Worm (Caenorhabditis elegans) whole organism, mixed stage, embryonic: ENCODE data around the gene Y55D5A.1.
A peak's percentile ranks its signal among the peaks of the same experiment; 100 is the strongest.

Experiments used
- blmp-1 ChIP-seq: fragments of 150-350 bp; optimal IDR thresholded peaks from 2 replicates; lab custom pipeline; 2014; ENCODE audit warnings: missing biosample characterization, missing genetic modification characterization
- ceh-43 ChIP-seq: fragments of 200-800 bp; sonication (Bioruptor generic); optimal IDR thresholded peaks from 2 replicates; lab custom pipeline; 2018; ENCODE audit warnings: mild to moderate bottlenecking, missing genetic modification characterization, moderate library complexity, missing compliant biosample characterization
- ceh-83 ChIP-seq: fragments of 200-800 bp; sonication (Bioruptor generic); optimal IDR thresholded peaks from 2 replicates; lab custom pipeline; 2018; ENCODE audit warnings: mild to moderate bottlenecking, missing genetic modification characterization, missing compliant biosample characterization
- ces-1 ChIP-seq: fragments of 150-350 bp; optimal IDR thresholded peaks from 2 replicates; lab custom pipeline; 2014; ENCODE audit warnings: missing biosample characterization, missing genetic modification reagents, missing genetic modification characterization
- cnd-1 ChIP-seq: fragments of 200-800 bp; sonication (Bioruptor generic); optimal IDR thresholded peaks from 2 replicates; lab custom pipeline; 2018; ENCODE audit warnings: mild to moderate bottlenecking, missing genetic modification characterization, missing compliant biosample characterization
- drap-1 ChIP-seq: fragments of 200-800 bp; sonication (Bioruptor generic); optimal IDR thresholded peaks from 3 replicates; lab custom pipeline; 2018; ENCODE audit warnings: mild to moderate bottlenecking, missing genetic modification characterization, missing compliant biosample characterization
- elt-1 ChIP-seq: sonication (generic microtip); optimal IDR thresholded peaks from 2 replicates; lab custom pipeline; 2017; ENCODE audit warnings: missing genetic modification characterization, mild to moderate bottlenecking, missing compliant biosample characterization, antibody characterized with exemption, moderate library complexity, borderline replicate concordance; ENCODE audit not compliant: insufficient read depth
- elt-3 ChIP-seq: fragments of 150-350 bp; optimal IDR thresholded peaks from 2 replicates; lab custom pipeline; 2014; ENCODE audit warnings: missing biosample characterization, missing genetic modification characterization
- hlh-1 ChIP-seq: fragments of 150-350 bp; optimal IDR thresholded peaks from 2 replicates; lab custom pipeline; 2014; ENCODE audit warnings: missing biosample characterization, missing genetic modification reagents, missing genetic modification characterization
- mab-5 ChIP-seq: fragments of 150-350 bp; optimal IDR thresholded peaks from 2 replicates; lab custom pipeline; 2014; ENCODE audit warnings: missing biosample characterization, missing genetic modification characterization
- mep-1 ChIP-seq: fragments of 150-350 bp; optimal IDR thresholded peaks from 2 replicates; lab custom pipeline; 2017; ENCODE audit warnings: missing biosample characterization, missing genetic modification reagents, missing genetic modification characterization, inconsistent platforms
- mls-2 ChIP-seq: sonication (generic microtip); optimal IDR thresholded peaks from 2 replicates; lab custom pipeline; 2016; ENCODE audit warnings: mild to moderate bottlenecking, missing genetic modification characterization, moderate library complexity, missing compliant biosample characterization
- nhr-12 ChIP-seq: fragments of 150-350 bp; optimal IDR thresholded peaks from 2 replicates; lab custom pipeline; 2014; ENCODE audit warnings: missing biosample characterization, missing genetic modification characterization
- nhr-237 ChIP-seq: fragments of 150-350 bp; optimal IDR thresholded peaks from 2 replicates; lab custom pipeline; 2014; ENCODE audit warnings: missing biosample characterization, missing genetic modification characterization
- nhr-28 ChIP-seq: fragments of 150-350 bp; optimal IDR thresholded peaks from 2 replicates; lab custom pipeline; 2014; ENCODE audit warnings: missing biosample characterization, missing genetic modification characterization
- nhr-76 ChIP-seq: sonication (generic microtip); optimal IDR thresholded peaks from 2 replicates; lab custom pipeline; 2017; ENCODE audit warnings: missing biosample characterization, missing genetic modification characterization
- pha-4 ChIP-seq: fragments of 150-350 bp; optimal IDR thresholded peaks from 2 replicates; lab custom pipeline; 2018; ENCODE audit warnings: missing biosample characterization, missing genetic modification reagents, missing genetic modification characterization
- sem-2 ChIP-seq: fragments of 200-800 bp; sonication (Bioruptor generic); optimal IDR thresholded peaks from 2 replicates; lab custom pipeline; 2018; ENCODE audit warnings: mild to moderate bottlenecking, missing genetic modification characterization, missing compliant biosample characterization
- snpc-4 ChIP-seq: fragments of 150-350 bp; optimal IDR thresholded peaks from 2 replicates; lab custom pipeline; 2014; ENCODE audit warnings: missing biosample characterization, missing genetic modification characterization
- sptf-1 ChIP-seq: sonication (generic microtip); optimal IDR thresholded peaks from 2 replicates; lab custom pipeline; 2017; ENCODE audit warnings: mild to moderate bottlenecking, missing genetic modification characterization, moderate library complexity, missing compliant biosample characterization
- tbx-8 ChIP-seq: fragments of 200-800 bp; sonication (Bioruptor generic); optimal IDR thresholded peaks from 2 replicates; lab custom pipeline; 2018; ENCODE audit warnings: mild to moderate bottlenecking, missing genetic modification characterization, moderate library complexity, missing compliant biosample characterization
- unc-39 ChIP-seq: fragments of 150-350 bp; optimal IDR thresholded peaks from 2 replicates; lab custom pipeline; 2014; ENCODE audit warnings: missing biosample characterization, missing genetic modification characterization
- unc-62 ChIP-seq: fragments of 150-350 bp; optimal IDR thresholded peaks from 2 replicates; lab custom pipeline; 2014; ENCODE audit warnings: missing biosample characterization, missing genetic modification reagents, missing genetic modification characterization
- zip-8 ChIP-seq: fragments of 150-350 bp; optimal IDR thresholded peaks from 2 replicates; lab custom pipeline; 2014; ENCODE audit warnings: missing biosample characterization, missing genetic modification characterization
- ztf-11 ChIP-seq: fragments of 150-350 bp; optimal IDR thresholded peaks from 2 replicates; lab custom pipeline; 2014; ENCODE audit warnings: missing biosample characterization, missing genetic modification characterization

The Y55D5A.1 gene

DNA sequence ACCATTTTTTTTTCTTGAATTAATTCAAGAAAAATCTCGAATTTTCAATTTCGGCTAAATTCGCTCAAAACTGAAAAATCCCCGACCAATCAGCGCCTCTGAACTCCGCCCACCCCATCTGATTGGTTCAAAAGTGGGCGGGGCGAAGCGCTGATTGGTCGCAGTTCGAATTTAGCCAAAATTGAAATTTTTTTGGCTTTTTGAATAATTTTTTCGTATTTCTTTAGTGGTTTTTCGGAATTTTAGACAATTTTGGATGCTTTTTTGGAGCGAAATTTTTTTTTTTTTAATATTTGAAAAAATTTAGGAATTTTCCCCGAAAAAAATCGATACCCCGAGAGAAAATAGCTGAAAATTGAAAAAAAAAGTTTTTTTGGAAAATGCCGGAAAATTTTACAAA, 51.7 kb downstream of the Y55D5A.1 start:
- TF ChIP-seq ceh-43 (no peak), elt-1 (no peak)

DNA sequence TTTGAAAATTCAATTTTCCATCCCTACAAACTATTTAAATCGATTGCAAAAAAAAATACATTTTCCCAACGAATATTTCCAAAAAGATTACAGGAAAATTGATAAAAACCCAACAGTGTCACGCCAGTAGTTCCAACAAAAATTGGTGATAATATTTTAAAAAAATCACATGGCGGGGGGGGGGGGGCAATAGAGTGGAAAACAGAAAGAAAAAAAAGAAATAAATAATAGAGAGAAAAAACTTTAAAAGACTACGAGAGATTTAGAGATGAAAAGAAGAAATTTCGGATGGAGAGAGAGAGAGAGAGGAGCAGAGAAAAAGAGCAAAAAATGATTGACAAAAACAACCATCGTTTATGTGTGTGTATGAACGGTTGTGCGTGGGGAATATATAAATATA, 52.2 kb downstream of the Y55D5A.1 start:
- TF ChIP-seq ceh-83 (GFP tag; lab: Kevin White, UChicago) = no peak
- TF ChIP-seq cnd-1 (tag; lab: Kevin White, UChicago) = no peak
- TF ChIP-seq elt-3 (tag; lab: Kevin White, UChicago) = no peak
- TF ChIP-seq hlh-1 (tag; lab: Kevin White, UChicago) = no peak
- no peak for TF ChIP-seq blmp-1
- no peak for TF ChIP-seq nhr-76 (tag; lab: Kevin White, UChicago)
- TF ChIP-seq ceh-43 = no peak
- TF ChIP-seq elt-1 = no peak
- no peak for TF ChIP-seq sem-2
- no peak for TF ChIP-seq unc-62 (GFP tag; lab: Kevin White, UChicago)
- TF ChIP-seq nhr-28 (tag; lab: Kevin White, UChicago) = no peak
- no peak for TF ChIP-seq zip-8 (tag; lab: Kevin White, UChicago)
- TF ChIP-seq nhr-237 (tag; lab: Kevin White, UChicago) = no peak
- TF ChIP-seq sptf-1 (tag; lab: Kevin White, UChicago) = no peak
- TF ChIP-seq pha-4 (tag; lab: Kevin White, UChicago) = no peak
- no peak for TF ChIP-seq mab-5 (tag; lab: Kevin White, UChicago)
- TF ChIP-seq unc-39 (tag; lab: Kevin White, UChicago) = no peak

DNA sequence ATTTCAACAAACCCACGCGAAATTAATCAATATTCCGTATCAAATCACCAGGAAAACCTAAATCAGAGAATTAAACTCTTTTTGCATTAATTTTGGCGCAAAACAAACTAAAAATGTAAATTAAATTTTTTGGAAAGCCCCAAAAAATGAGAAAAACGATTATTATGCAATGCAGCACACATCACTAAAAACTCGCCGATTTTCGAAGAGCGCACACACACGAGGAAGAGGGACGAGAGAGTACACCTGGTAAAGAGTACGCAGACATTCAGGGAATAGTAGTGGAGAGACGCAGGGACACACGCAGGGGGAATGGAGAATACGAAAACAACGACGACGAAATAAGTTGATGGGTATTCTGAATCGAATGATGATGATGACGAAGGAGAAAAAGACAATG, 53.8 kb downstream of the Y55D5A.1 start:
- TF ChIP-seq ztf-11 (tag; lab: Kevin White, UChicago) (no peak), pha-4 (tag; lab: Kevin White, UChicago) (peak; percentile 43), ces-1 (peak; percentile 68), ceh-83 (GFP tag; lab: Kevin White, UChicago) (peak; percentile 31), mep-1 (tag; lab: Kevin White, UChicago) (peak; percentile 54), unc-62 (GFP tag; lab: Kevin White, UChicago) (no peak), hlh-1 (tag; lab: Kevin White, UChicago) (peak; percentile 38), mls-2 (peak; percentile 38)

DNA sequence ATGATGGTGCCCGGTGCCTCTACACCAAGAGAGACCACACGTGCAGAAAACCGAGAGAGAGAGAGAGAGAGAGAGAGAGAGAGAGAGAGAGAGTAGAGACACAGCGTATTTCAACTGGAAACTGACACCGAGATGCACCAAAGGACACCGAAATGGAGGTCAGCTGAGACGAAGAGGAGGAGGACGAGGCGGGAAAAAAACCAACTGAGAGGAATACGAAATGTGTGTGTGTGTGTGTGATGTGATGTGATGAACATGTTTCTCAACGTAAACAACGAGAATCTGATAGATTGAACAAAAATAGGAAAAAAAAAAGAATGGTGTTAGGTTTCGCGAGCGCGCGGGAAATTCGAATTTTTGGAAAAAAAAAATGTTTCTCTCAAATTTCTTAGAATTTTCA, 55.1 kb downstream of the Y55D5A.1 start:
- TF ChIP-seq hlh-1 (tag; lab: Kevin White, UChicago) (peak; percentile 13), unc-39 (tag; lab: Kevin White, UChicago) (no peak), elt-1 (no peak), drap-1 (no peak), snpc-4 (tag; lab: Kevin White, UChicago) (no peak), nhr-12 (tag; lab: Kevin White, UChicago) (no peak), tbx-8 (GFP tag; lab: Kevin White, UChicago) (no peak), sptf-1 (tag; lab: Kevin White, UChicago) (peak; percentile 21), nhr-28 (tag; lab: Kevin White, UChicago) (no peak), ceh-83 (GFP tag; lab: Kevin White, UChicago) (no peak), nhr-237 (tag; lab: Kevin White, UChicago) (no peak)
- TF ChIP-seq, all 35 proteins: peak for 2
